Worm (Caenorhabditis elegans) whole organism, L4 larva: ENCODE measurements around the gene cam-1.

ENCODE experiments used
- D1046.2 ChIP-seq: fragments of 200-800 bp; sonication (Bioruptor generic); IDR thresholded peaks from 2 replicates; pipeline ENCODE4 v1.3.6; 2022; ENCODE audit warnings: missing genetic modification characterization, missing compliant biosample characterization
- F44E2.7 ChIP-seq: fragments of 200-800 bp; sonication (Bioruptor generic); IDR thresholded peaks from 2 replicates; pipeline ENCODE4 v2.1.2; 2022; ENCODE audit warnings: missing genetic modification characterization, missing compliant biosample characterization
- R02D3.7 ChIP-seq: fragments of 150-350 bp; sonication (generic microtip); optimal IDR thresholded peaks from 3 replicates; lab custom pipeline; 2014; ENCODE audit warnings: missing biosample characterization, missing genetic modification characterization
- Y105C5A.15 ChIP-seq: fragments of 200-800 bp; sonication (Bioruptor generic); IDR thresholded peaks from 2 replicates; pipeline ENCODE4 v1.3.6; 2022; ENCODE audit warnings: missing genetic modification characterization, missing compliant biosample characterization
- Y48G9A.11 ChIP-seq: fragments of 200-800 bp; sonication (Bioruptor generic); IDR thresholded peaks from 2 replicates; pipeline ENCODE4 v1.3.6; 2022; ENCODE audit warnings: missing genetic modification reagents, missing genetic modification characterization, missing compliant biosample characterization
- ZK337.2 ChIP-seq: fragments of 200-800 bp; sonication (Bioruptor generic); IDR thresholded peaks from 2 replicates; pipeline ENCODE4 v1.3.6; 2022; ENCODE audit warnings: missing genetic modification reagents, missing genetic modification characterization, missing compliant biosample characterization
- aha-1 ChIP-seq: fragments of 150-350 bp; peaks from one replicate; lab custom pipeline; 2014; ENCODE audit warnings: missing biosample characterization, missing genetic modification characterization
- aly-2 ChIP-seq: sonication (generic microtip); optimal IDR thresholded peaks from 2 replicates; lab custom pipeline; 2018; ENCODE audit warnings: missing biosample characterization, missing genetic modification characterization
- arid-1 ChIP-seq: fragments of 200-800 bp; sonication (Bioruptor generic); conservative IDR thresholded peaks from 2 replicates; pipeline ENCODE4 v1.3.6; 2022; ENCODE audit warnings: missing genetic modification reagents, missing genetic modification characterization, missing compliant biosample characterization
- ceh-28 ChIP-seq: fragments of 150-350 bp; optimal IDR thresholded peaks from 2 replicates; lab custom pipeline; 2014; ENCODE audit warnings: missing biosample characterization, missing genetic modification reagents, missing genetic modification characterization
- ceh-32 ChIP-seq: sonication (generic microtip); optimal IDR thresholded peaks from 2 replicates; lab custom pipeline; 2016; ENCODE audit warnings: mild to moderate bottlenecking, missing genetic modification characterization, missing compliant biosample characterization; ENCODE audit not compliant: poor library complexity
- daf-12 ChIP-seq: fragments of 150-350 bp; optimal IDR thresholded peaks from 2 replicates; lab custom pipeline; 2014; ENCODE audit warnings: missing biosample characterization, missing genetic modification reagents, missing genetic modification characterization
- daf-19 ChIP-seq: fragments of 200-800 bp; sonication (Bioruptor generic); conservative IDR thresholded peaks from 2 replicates; pipeline ENCODE4 v1.3.6; 2022; ENCODE audit warnings: missing genetic modification characterization, missing compliant biosample characterization
- dmd-6 ChIP-seq: fragments of 200-800 bp; sonication (Bioruptor generic); IDR thresholded peaks from 2 replicates; pipeline ENCODE4 v1.3.6; 2022; ENCODE audit warnings: missing genetic modification reagents, missing genetic modification characterization, missing compliant biosample characterization
- dmd-8 ChIP-seq: fragments of 200-800 bp; sonication (Bioruptor generic); IDR thresholded peaks from 2 replicates; pipeline ENCODE4 v1.3.6; 2022; ENCODE audit warnings: missing genetic modification characterization, missing compliant biosample characterization
- dmd-9 ChIP-seq: fragments of 200-800 bp; sonication (Bioruptor generic); IDR thresholded peaks from 2 replicates; pipeline ENCODE4 v1.3.6; 2022; ENCODE audit warnings: missing genetic modification reagents, missing genetic modification characterization, missing compliant biosample characterization
- dpl-1 ChIP-seq: fragments of 150-350 bp; optimal IDR thresholded peaks from 2 replicates; lab custom pipeline; 2014; ENCODE audit warnings: missing biosample characterization, missing genetic modification reagents, missing genetic modification characterization
- duxl-1 ChIP-seq: sonication (generic microtip); optimal IDR thresholded peaks from 2 replicates; lab custom pipeline; 2016; ENCODE audit warnings: mild to moderate bottlenecking, missing genetic modification characterization, moderate library complexity, missing compliant biosample characterization; ENCODE audit not compliant: poor library complexity
- egl-27 ChIP-seq: sonication (generic microtip); optimal IDR thresholded peaks from 3 replicates; lab custom pipeline; 2017; ENCODE audit warnings: missing biosample characterization, missing genetic modification reagents, missing genetic modification characterization
- egl-43 ChIP-seq: fragments of 200-800 bp; sonication (Bioruptor generic); IDR thresholded peaks from 2 replicates; pipeline ENCODE4 v1.3.6; 2022; ENCODE audit warnings: missing genetic modification reagents, missing genetic modification characterization, missing compliant biosample characterization
- fos-1 ChIP-seq: fragments of 150-350 bp; optimal IDR thresholded peaks from 2 replicates; lab custom pipeline; 2014; ENCODE audit warnings: missing biosample characterization, missing genetic modification characterization
- gei-8 ChIP-seq: fragments of 200-800 bp; sonication (Bioruptor generic); optimal IDR thresholded peaks from 2 replicates; lab custom pipeline; 2018; ENCODE audit warnings: mild to moderate bottlenecking, missing genetic modification characterization, missing compliant biosample characterization
- hlh-30 ChIP-seq: sonication (generic microtip); optimal IDR thresholded peaks from 2 replicates; lab custom pipeline; 2017; ENCODE audit warnings: antibody characterized with exemption, mild to moderate bottlenecking, missing genetic modification characterization, missing compliant biosample characterization; ENCODE audit not compliant: insufficient read depth
- hmg-1.1 ChIP-seq: fragments of 200-800 bp; sonication (Bioruptor generic); IDR thresholded peaks from 2 replicates; pipeline ENCODE4 v1.3.6; 2022; ENCODE audit warnings: missing genetic modification reagents, missing genetic modification characterization, missing compliant biosample characterization
- jun-1 ChIP-seq: fragments of 150-350 bp; optimal IDR thresholded peaks from 2 replicates; lab custom pipeline; 2014; ENCODE audit warnings: missing biosample characterization, missing genetic modification reagents, missing genetic modification characterization
- lin-13 ChIP-seq: fragments of 150-350 bp; optimal IDR thresholded peaks from 2 replicates; lab custom pipeline; 2014; ENCODE audit warnings: missing biosample characterization, missing genetic modification reagents, missing genetic modification characterization
- lin-29 ChIP-seq: fragments of 200-800 bp; sonication (Bioruptor generic); IDR thresholded peaks from 2 replicates; pipeline ENCODE4 v1.3.6; 2022; ENCODE audit warnings: missing genetic modification reagents, missing genetic modification characterization, missing compliant biosample characterization
- lin-38 ChIP-seq: fragments of 200-800 bp; sonication (Bioruptor generic); IDR thresholded peaks from 2 replicates; pipeline ENCODE4 v1.3.6; 2022; ENCODE audit warnings: missing genetic modification reagents, missing genetic modification characterization, missing compliant biosample characterization
- lin-39 ChIP-seq: fragments of 150-350 bp; optimal IDR thresholded peaks from 2 replicates; lab custom pipeline; 2014; ENCODE audit warnings: missing biosample characterization, missing genetic modification reagents, missing genetic modification characterization
- lir-3 ChIP-seq: sonication (generic microtip); optimal IDR thresholded peaks from 2 replicates; lab custom pipeline; 2016; ENCODE audit warnings: mild to moderate bottlenecking, missing genetic modification characterization, missing compliant biosample characterization
- madf-5 ChIP-seq, 2 experiments: fragments of 200-800 bp; sonication (Bioruptor generic); IDR thresholded peaks; 2 replicates each; pipeline ENCODE4 v1.3.6; 2022; ENCODE audit warnings: missing compliant biosample characterization in 2 of 2, missing genetic modification characterization in 2 of 2
- mdl-1 ChIP-seq, 2 experiments: fragments of 150-350 bp in 1 of 2; sonication (generic microtip) in 1 of 2; optimal IDR thresholded peaks; 2 replicates each; lab custom pipeline; 2014 to 2017; ENCODE audit warnings: missing biosample characterization in 2 of 2, missing genetic modification characterization in 2 of 2
- mep-1 ChIP-seq: fragments of 150-350 bp; sonication (generic microtip); optimal IDR thresholded peaks from 3 replicates; lab custom pipeline; 2014; ENCODE audit warnings: missing biosample characterization, missing genetic modification characterization
- mxl-2 ChIP-seq: fragments of 200-800 bp; sonication (Bioruptor generic); conservative IDR thresholded peaks from 2 replicates; pipeline ENCODE4 v1.3.6; 2022; ENCODE audit warnings: missing genetic modification reagents, missing genetic modification characterization, missing compliant biosample characterization
- mxl-3 ChIP-seq: fragments of 200-800 bp; sonication (Bioruptor generic); optimal IDR thresholded peaks from 2 replicates; lab custom pipeline; 2018; ENCODE audit warnings: mild to moderate bottlenecking, missing genetic modification characterization, missing compliant biosample characterization
- nhr-11 ChIP-seq: fragments of 150-350 bp; optimal IDR thresholded peaks from 2 replicates; lab custom pipeline; 2014; ENCODE audit warnings: missing biosample characterization, missing genetic modification characterization
- nhr-237 ChIP-seq: sonication (generic microtip); optimal IDR thresholded peaks from 2 replicates; lab custom pipeline; 2017; ENCODE audit warnings: missing biosample characterization, missing genetic modification characterization
- nhr-42 ChIP-seq: fragments of 200-800 bp; sonication (Bioruptor generic); IDR thresholded peaks from 2 replicates; pipeline ENCODE4 v1.3.6; 2022; ENCODE audit warnings: missing genetic modification characterization, missing compliant biosample characterization
- nhr-48 ChIP-seq: sonication (generic microtip); optimal IDR thresholded peaks from 2 replicates; lab custom pipeline; 2016; ENCODE audit warnings: mild to moderate bottlenecking, missing genetic modification characterization, missing compliant biosample characterization
- nhr-6 ChIP-seq: fragments of 150-350 bp; optimal IDR thresholded peaks from 2 replicates; lab custom pipeline; 2014; ENCODE audit warnings: missing biosample characterization, missing genetic modification characterization
- nhr-77 ChIP-seq: fragments of 150-350 bp; optimal IDR thresholded peaks from 2 replicates; lab custom pipeline; 2014; ENCODE audit warnings: missing biosample characterization, missing genetic modification characterization
- php-3 ChIP-seq: fragments of 200-800 bp; sonication (Bioruptor generic); IDR thresholded peaks from 2 replicates; pipeline ENCODE4 v1.3.6; 2022; ENCODE audit warnings: missing genetic modification reagents, missing genetic modification characterization, missing compliant biosample characterization
- sdz-12 ChIP-seq: fragments of 200-800 bp; sonication (Bioruptor generic); optimal IDR thresholded peaks from 2 replicates; lab custom pipeline; 2018; ENCODE audit warnings: mild to moderate bottlenecking, missing genetic modification characterization, missing compliant biosample characterization
- skn-1 ChIP-seq: fragments of 150-350 bp; optimal IDR thresholded peaks from 2 replicates; lab custom pipeline; 2014; ENCODE audit warnings: missing biosample characterization, missing genetic modification characterization
- snpc-1.2 ChIP-seq: fragments of 200-800 bp; sonication (Bioruptor generic); IDR thresholded peaks from 2 replicates; pipeline ENCODE4 v1.3.6; 2022; ENCODE audit warnings: missing genetic modification reagents, missing genetic modification characterization, missing compliant biosample characterization
- snpc-4 ChIP-seq: fragments of 150-350 bp; optimal IDR thresholded peaks from 2 replicates; lab custom pipeline; 2014; ENCODE audit warnings: missing biosample characterization, missing genetic modification characterization
- spr-3 ChIP-seq: fragments of 200-800 bp; sonication (Bioruptor generic); optimal IDR thresholded peaks from 2 replicates; lab custom pipeline; 2018; ENCODE audit warnings: mild to moderate bottlenecking, missing genetic modification characterization, missing compliant biosample characterization
- unc-62 ChIP-seq, 3 experiments: fragments of 150-350 bp in 1 of 3; sonication (generic microtip); optimal IDR thresholded peaks in 2 of 3; peaks in 1 of 3; 1 replicate in 1 of 3; 2 replicates in 2 of 3; lab custom pipeline; 2014 to 2017; ENCODE audit warnings: missing biosample characterization in 3 of 3, missing genetic modification characterization in 3 of 3, missing genetic modification reagents in 3 of 3, missing genotype in 1 of 3
- zfp-2 ChIP-seq: sonication (generic microtip); optimal IDR thresholded peaks from 2 replicates; lab custom pipeline; 2016; ENCODE audit warnings: mild to moderate bottlenecking, missing genetic modification characterization, missing compliant biosample characterization
- zfp-3 ChIP-seq: fragments of 200-800 bp; sonication (Bioruptor generic); conservative IDR thresholded peaks from 2 replicates; pipeline ENCODE4 v1.3.6; 2022; ENCODE audit warnings: missing genetic modification reagents, missing genetic modification characterization, missing compliant biosample characterization
- zip-11 ChIP-seq: fragments of 200-800 bp; sonication (Bioruptor generic); IDR thresholded peaks from 2 replicates; pipeline ENCODE4 v1.3.6; 2022; ENCODE audit warnings: missing genetic modification characterization, missing compliant biosample characterization
- ztf-7 ChIP-seq: fragments of 150-350 bp; optimal IDR thresholded peaks from 2 replicates; lab custom pipeline; 2014; ENCODE audit warnings: missing biosample characterization, missing genetic modification characterization

The cam-1 gene

DNA sequence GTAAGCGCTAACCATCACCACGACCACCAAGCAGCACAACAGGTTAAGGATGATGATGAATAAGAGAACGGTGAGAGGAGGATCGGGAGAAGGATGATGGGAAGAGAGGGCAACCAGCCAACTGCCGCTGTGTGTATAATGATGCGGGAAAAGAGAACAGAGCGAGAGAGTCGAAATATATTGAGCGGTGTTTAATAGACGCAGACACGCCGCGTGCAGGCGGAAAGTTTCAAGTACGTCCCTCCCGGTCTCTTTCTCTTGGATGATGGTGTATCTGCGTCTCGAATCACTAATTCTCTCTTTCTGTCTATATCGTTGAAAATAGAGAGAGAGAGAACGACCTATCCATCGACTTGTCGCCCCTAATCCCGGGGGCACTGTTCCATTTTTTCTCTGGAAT is 46.6 kb upstream of the cam-1 start (continued):
- peak in 1 of 2 experiments; percentile 43 for TF ChIP-seq unc-62 (GFP tag; optimal IDR thresholded peaks at IDR 0.05 in 1 of 2; lab: Kevin White, UChicago)
- TF ChIP-seq unc-62 (tag; optimal IDR thresholded peaks at IDR 0.05; lab: Kevin White, UChicago): no peak
- peak; percentile 19 for TF ChIP-seq dpl-1 (GFP tag; lab: Kevin White, UChicago)
- TF ChIP-seq Y105C5A.15: no peak
- TF ChIP-seq skn-1 (tag; lab: Kevin White, UChicago): no peak
- no peak for TF ChIP-seq jun-1 (tag; lab: Kevin White, UChicago)
- TF ChIP-seq dmd-8 (GFP tag; lab: Robert Waterston, UW): no peak
- TF ChIP-seq hlh-30 (tag; lab: Kevin White, UChicago): peak; percentile 57
- TF ChIP-seq nhr-42 (GFP tag; lab: Robert Waterston, UW): no peak
- no peak for TF ChIP-seq R02D3.7 (tag; lab: Kevin White, UChicago)
- TF ChIP-seq aha-1: no peak
- no peak for TF ChIP-seq zfp-3 (GFP tag; lab: Robert Waterston, UW)
- TF ChIP-seq nhr-237 (tag; lab: Kevin White, UChicago): no peak
- TF ChIP-seq sdz-12 (GFP tag; lab: Kevin White, UChicago): no peak
- TF ChIP-seq snpc-4 (tag; lab: Kevin White, UChicago): no peak
- TF ChIP-seq arid-1 (GFP tag; lab: Robert Waterston, UW): no peak
- TF ChIP-seq lir-3: no peak
- TF ChIP-seq spr-3 (GFP tag; lab: Kevin White, UChicago): no peak
- no peak for TF ChIP-seq aly-2 (tag; lab: Kevin White, UChicago)
- TF ChIP-seq ZK337.2 (GFP tag; lab: Robert Waterston, UW): no peak
- no peak for TF ChIP-seq nhr-6 (tag; lab: Kevin White, UChicago)
- peak; percentile 1 for TF ChIP-seq ztf-7
- TF ChIP-seq hmg-1.1: peak; percentile 78
- TF ChIP-seq fos-1 (tag; lab: Kevin White, UChicago): no peak
- no peak for TF ChIP-seq daf-19 (GFP tag; lab: Robert Waterston, UW)
- TF ChIP-seq D1046.2 (GFP tag; lab: Robert Waterston, UW): no peak
- TF ChIP-seq mdl-1 (tag; optimal IDR thresholded peaks at IDR 0.05; lab: Kevin White, UChicago): peak in 1 of 2 experiments; percentile 72
- no peak for TF ChIP-seq daf-12 (tag; lab: Kevin White, UChicago)
- no peak for TF ChIP-seq dmd-9 (GFP tag; lab: Robert Waterston, UW)
- TF ChIP-seq nhr-77 (tag; lab: Kevin White, UChicago): no peak
- peak; percentile 7 for TF ChIP-seq nhr-11 (tag; lab: Kevin White, UChicago)
- no peak for TF ChIP-seq ceh-28
- peak; percentile 28; the same call in 1 of the 2 replicates for TF ChIP-seq dmd-6 (GFP tag; lab: Robert Waterston, UW)
- TF ChIP-seq Y48G9A.11 (GFP tag; lab: Robert Waterston, UW): no peak
- TF ChIP-seq zip-11 (GFP tag; lab: Robert Waterston, UW): no peak
- peak; percentile 90 for TF ChIP-seq mxl-3 (GFP tag; lab: Kevin White, UChicago)
- no peak for TF ChIP-seq ceh-32 (tag; lab: Kevin White, UChicago)
- TF ChIP-seq duxl-1: no peak
- TF ChIP-seq lin-29 (GFP tag; lab: Robert Waterston, UW): no peak
- no peak for TF ChIP-seq nhr-48 (tag; lab: Kevin White, UChicago)
- TF ChIP-seq madf-5 (GFP tag; IDR thresholded peaks at IDR 0.05; lab: Robert Waterston, UW): no peak
- TF ChIP-seq lin-13 (GFP tag; lab: Kevin White, UChicago): no peak
- TF ChIP-seq mep-1 (tag; lab: Kevin White, UChicago): peak; percentile 67
- TF ChIP-seq mxl-2 (GFP tag; lab: Robert Waterston, UW): no peak
- no peak for TF ChIP-seq lin-39 (tag; lab: Kevin White, UChicago)
- TF ChIP-seq egl-43 (GFP tag; lab: Robert Waterston, UW): peak; percentile 53; the same call in 1 of the 2 replicates
- no peak for TF ChIP-seq zfp-2
- no peak for TF ChIP-seq gei-8 (GFP tag; lab: Kevin White, UChicago)
- TF ChIP-seq F44E2.7: no peak
- TF ChIP-seq php-3 (GFP tag; lab: Robert Waterston, UW): no peak
- TF ChIP-seq snpc-1.2 (GFP tag; lab: Robert Waterston, UW): no peak
- no peak for TF ChIP-seq egl-27
- peak; percentile 35; the same call in 1 of the 2 replicates for TF ChIP-seq lin-38 (GFP tag; lab: Robert Waterston, UW)
